Worm (Caenorhabditis elegans) whole organism, L4 larva: ENCODE results near the gene idpc-2.

ENCODE experiments used
- attf-4 ChIP-seq: sonication (generic microtip); optimal IDR thresholded peaks from 3 replicates; lab custom pipeline; 2017; ENCODE audit warnings: missing biosample characterization, missing genetic modification characterization
- daf-19 ChIP-seq: fragments of 200-800 bp; sonication (Bioruptor generic); conservative IDR thresholded peaks from 2 replicates; pipeline ENCODE4 v1.3.6; 2022; ENCODE audit warnings: missing genetic modification characterization, missing compliant biosample characterization
- daf-8 ChIP-seq: fragments of 200-800 bp; sonication (Bioruptor generic); IDR thresholded peaks from 2 replicates; pipeline ENCODE4 v1.3.6; 2022; ENCODE audit warnings: missing genetic modification characterization, missing compliant biosample characterization
- nhr-237 ChIP-seq: sonication (generic microtip); optimal IDR thresholded peaks from 2 replicates; lab custom pipeline; 2017; ENCODE audit warnings: missing biosample characterization, missing genetic modification characterization
- pqm-1 ChIP-seq: sonication (generic microtip); optimal IDR thresholded peaks from 2 replicates; lab custom pipeline; 2017; ENCODE audit warnings: missing biosample characterization, missing genetic modification characterization
- snpc-4 ChIP-seq: fragments of 150-350 bp; optimal IDR thresholded peaks from 2 replicates; lab custom pipeline; 2014; ENCODE audit warnings: missing biosample characterization, missing genetic modification characterization
- unc-130 ChIP-seq: sonication (generic microtip); optimal IDR thresholded peaks from 2 replicates; lab custom pipeline; 2016; ENCODE audit warnings: missing genetic modification reagents, missing genetic modification characterization, missing compliant biosample characterization

- no peak for TF ChIP-seq snpc-4 (tag; lab: Kevin White, UChicago)
- no peak for TF ChIP-seq daf-8 (GFP tag; lab: Robert Waterston, UW)
- TF ChIP-seq attf-4 (tag; lab: Kevin White, UChicago), result no peak
- TF ChIP-seq daf-19 (GFP tag; lab: Robert Waterston, UW), result no peak
- TF ChIP-seq unc-130 (GFP tag; lab: Kevin White, UChicago), result no peak
- TF ChIP-seq pqm-1 (tag; lab: Kevin White, UChicago), result no peak
- no peak for TF ChIP-seq nhr-237 (tag; lab: Kevin White, UChicago)
These were observed 2.6 kb upstream of the idpc-2 start, which contains the start of gene F41E6.17 for ce11 chrV:8623754-8624153.
